Fruit fly (Drosophila melanogaster) whole organism, embryonic: ENCODE results near the gene AGO2.

ENCODE experiments used
- BEAF-32 ChIP-seq: fragments of 200-800 bp; sonication (Bioruptor generic); optimal IDR thresholded peaks from 3 replicates; lab custom pipeline; 2017; ENCODE audit warnings: missing biosample characterization, missing genetic modification characterization, mild to moderate bottlenecking, moderate library complexity, missing genetic modification reagents
- Bdp1 ChIP-seq: fragments of 200-800 bp; sonication (Bioruptor generic); optimal IDR thresholded peaks from 3 replicates; lab custom pipeline; 2016; ENCODE audit warnings: missing biosample characterization, missing genetic modification characterization
- BtbVII ChIP-seq: fragments of 200-800 bp; sonication (Bioruptor generic); optimal IDR thresholded peaks from 3 replicates; lab custom pipeline; 2017; ENCODE audit warnings: missing biosample characterization, mild to moderate bottlenecking, missing genetic modification characterization
- CG10147 ChIP-seq: fragments of 200-800 bp; sonication (Bioruptor generic); optimal IDR thresholded peaks from 2 replicates; lab custom pipeline; 2019; ENCODE audit warnings: missing biosample characterization, mild to moderate bottlenecking, missing genetic modification characterization, moderate library complexity
- CG11398 ChIP-seq: fragments of 200-800 bp; sonication (Bioruptor generic); optimal IDR thresholded peaks from 2 replicates; lab custom pipeline; 2016; ENCODE audit warnings: missing biosample characterization, missing genetic modification characterization
- CG11695 ChIP-seq: fragments of 200-800 bp; sonication (Bioruptor generic); IDR thresholded peaks from 3 replicates; pipeline ENCODE4 v1.3.6; 2022; ENCODE audit warnings: missing biosample characterization, missing genetic modification characterization
- CG11723 ChIP-seq: fragments of 200-800 bp; sonication (Bioruptor generic); optimal IDR thresholded peaks from 2 replicates; lab custom pipeline; 2017; ENCODE audit warnings: missing biosample characterization, mild to moderate bottlenecking, missing genetic modification characterization
- CG13624 ChIP-seq: fragments of 200-800 bp; sonication (Bioruptor generic); optimal IDR thresholded peaks from 2 replicates; lab custom pipeline; 2016; ENCODE audit warnings: missing biosample characterization, missing genetic modification characterization
- CG13775 ChIP-seq: fragments of 200-800 bp; sonication (Bioruptor generic); optimal IDR thresholded peaks from 3 replicates; lab custom pipeline; 2017; ENCODE audit warnings: missing biosample characterization, mild to moderate bottlenecking, missing genetic modification characterization
- CG15011 ChIP-seq: fragments of 200-800 bp; sonication (Bioruptor generic); optimal IDR thresholded peaks from 3 replicates; lab custom pipeline; 2018; ENCODE audit warnings: missing biosample characterization, mild to moderate bottlenecking, missing genetic modification characterization
- CG1529 ChIP-seq: fragments of 200-800 bp; sonication (Bioruptor generic); optimal IDR thresholded peaks from 3 replicates; lab custom pipeline; 2018; ENCODE audit warnings: missing biosample characterization, missing genetic modification characterization
- CG17328 ChIP-seq: fragments of 200-800 bp; sonication (Bioruptor generic); IDR thresholded peaks from 2 replicates; pipeline ENCODE4 v1.3.6; 2022; ENCODE audit warnings: missing biosample characterization, missing genetic modification characterization
- CG18764 ChIP-seq: fragments of 200-800 bp; sonication (Bioruptor generic); optimal IDR thresholded peaks from 3 replicates; lab custom pipeline; 2016; ENCODE audit warnings: missing biosample characterization, missing genetic modification characterization
- CG30020 ChIP-seq: fragments of 200-800 bp; optimal IDR thresholded peaks from 2 replicates; lab custom pipeline; 2019; ENCODE audit warnings: missing biosample characterization, mild to moderate bottlenecking, missing genetic modification characterization, moderate library complexity
- CG3726 ChIP-seq: fragments of 200-800 bp; sonication (Bioruptor generic); IDR thresholded peaks from 3 replicates; pipeline ENCODE4, ENCODE4 v1.3.6; 2022; ENCODE audit warnings: missing biosample characterization, missing genetic modification characterization
- CG3838 ChIP-seq: fragments of 200-800 bp; sonication (Bioruptor generic); optimal IDR thresholded peaks from 3 replicates; lab custom pipeline; 2016; ENCODE audit warnings: missing biosample characterization, missing genetic modification characterization
- CG4707 ChIP-seq: fragments of 200-800 bp; sonication (Bioruptor generic); optimal IDR thresholded peaks from 2 replicates; lab custom pipeline; 2018; ENCODE audit warnings: missing biosample characterization, mild to moderate bottlenecking, missing genetic modification characterization, moderate library complexity
- CG6654 ChIP-seq: fragments of 200-800 bp; sonication (Bioruptor generic); optimal IDR thresholded peaks from 2 replicates; lab custom pipeline; 2017; ENCODE audit warnings: missing biosample characterization, mild to moderate bottlenecking, missing genetic modification characterization
- CG7357 ChIP-seq: fragments of 200-800 bp; sonication (Bioruptor generic); IDR thresholded peaks from 3 replicates; pipeline ENCODE4 v1.3.6; 2022; ENCODE audit warnings: missing biosample characterization, missing genetic modification characterization
- CG7556 ChIP-seq: fragments of 200-800 bp; sonication (Bioruptor generic); optimal IDR thresholded peaks from 2 replicates; lab custom pipeline; 2017; ENCODE audit warnings: missing biosample characterization, mild to moderate bottlenecking, missing genetic modification characterization
- CG9932 ChIP-seq: fragments of 200-800 bp; sonication (Bioruptor generic); IDR thresholded peaks from 2 replicates; pipeline ENCODE4 v1.3.6; 2022; ENCODE audit warnings: missing biosample characterization, missing genetic modification characterization
- Dad ChIP-seq: fragments of 200-800 bp; sonication (Bioruptor generic); optimal IDR thresholded peaks from 3 replicates; lab custom pipeline; 2016; ENCODE audit warnings: missing biosample characterization, missing genetic modification characterization
- Dip3 ChIP-seq: fragments of 200-800 bp; sonication (Bioruptor generic); optimal IDR thresholded peaks from 3 replicates; lab custom pipeline; 2016; ENCODE audit warnings: missing biosample characterization, missing genetic modification characterization
- Fer3 ChIP-seq: fragments of 200-800 bp; sonication (Bioruptor generic); optimal IDR thresholded peaks from 2 replicates; lab custom pipeline; 2018; ENCODE audit warnings: missing biosample characterization, mild to moderate bottlenecking, missing genetic modification characterization, moderate library complexity
- HLH54F ChIP-seq: fragments of 200-800 bp; sonication (Bioruptor generic); optimal IDR thresholded peaks from 3 replicates; lab custom pipeline; 2016; ENCODE audit warnings: missing biosample characterization, missing genetic modification characterization
- Hey ChIP-seq: fragments of 200-800 bp; sonication (Bioruptor generic); optimal IDR thresholded peaks from 3 replicates; lab custom pipeline; 2018; ENCODE audit warnings: missing biosample characterization, mild to moderate bottlenecking, missing genetic modification characterization
- MESR4 ChIP-seq: fragments of 200-800 bp; sonication (Bioruptor generic); optimal IDR thresholded peaks from 2 replicates; lab custom pipeline; 2018; ENCODE audit warnings: missing biosample characterization, mild to moderate bottlenecking, missing genetic modification characterization, moderate library complexity
- Ssrp ChIP-seq: fragments of 200-800 bp; sonication (Bioruptor generic); optimal IDR thresholded peaks from 2 replicates; lab custom pipeline; 2018; ENCODE audit warnings: missing biosample characterization, mild to moderate bottlenecking, missing genetic modification characterization, moderate library complexity
- Trl ChIP-seq, 3 experiments: fragments of >200 bp in 2 of 3; fragments of 200-800 bp in 1 of 3; sonication (Bioruptor generic) in 1 of 3; optimal IDR thresholded peaks; 2 replicates in 1 of 3; 3 replicates in 2 of 3; lab custom pipeline; 2016 to 2017; ENCODE audit warnings: missing biosample characterization in 1 of 3, missing genetic modification characterization in 1 of 3
- amos ChIP-seq: fragments of 200-800 bp; sonication (Bioruptor generic); IDR thresholded peaks from 2 replicates; pipeline ENCODE4 v1.3.6; 2022; ENCODE audit warnings: missing biosample characterization, missing genetic modification characterization; ENCODE audit not compliant: partially characterized antibody
- ash1 ChIP-seq: fragments of 200-800 bp; sonication (Bioruptor generic); optimal IDR thresholded peaks from 2 replicates; lab custom pipeline; 2018; ENCODE audit warnings: missing biosample characterization, mild to moderate bottlenecking, missing genetic modification characterization
- bowl ChIP-seq: fragments of 200-800 bp; sonication (Bioruptor generic); IDR thresholded peaks from 2 replicates; pipeline ENCODE4 v1.3.6; 2022; ENCODE audit warnings: missing biosample characterization, missing genetic modification characterization
- cwo ChIP-seq: fragments of 200-800 bp; sonication (Bioruptor generic); optimal IDR thresholded peaks from 3 replicates; lab custom pipeline; 2017; ENCODE audit warnings: missing biosample characterization, missing genetic modification characterization, mild to moderate bottlenecking, moderate library complexity, missing genetic modification reagents
- dan ChIP-seq: fragments of 200-800 bp; sonication (Bioruptor generic); IDR thresholded peaks from 2 replicates; pipeline ENCODE4 v1.3.6; 2022; ENCODE audit warnings: missing biosample characterization, missing genetic modification characterization
- danr ChIP-seq: fragments of 200-800 bp; sonication (Bioruptor generic); IDR thresholded peaks from 2 replicates; pipeline ENCODE4 v1.3.6; 2022; ENCODE audit warnings: missing biosample characterization, missing genetic modification characterization
- dati ChIP-seq: fragments of 200-800 bp; sonication (Bioruptor generic); IDR thresholded peaks from 2 replicates; pipeline ENCODE4 v1.3.6; 2022; ENCODE audit warnings: missing biosample characterization, missing genetic modification characterization
- dm ChIP-seq: fragments of 200-800 bp; sonication (Bioruptor generic); optimal IDR thresholded peaks from 3 replicates; lab custom pipeline; 2016; ENCODE audit warnings: missing biosample characterization, missing genetic modification characterization
- exex ChIP-seq: fragments of 200-800 bp; sonication (Bioruptor generic); optimal IDR thresholded peaks from 4 replicates; lab custom pipeline; 2018; ENCODE audit warnings: missing biosample characterization, mild to moderate bottlenecking, missing genetic modification characterization, moderate library complexity
- fu2 ChIP-seq: fragments of 200-800 bp; sonication (Bioruptor generic); optimal IDR thresholded peaks from 2 replicates; lab custom pipeline; 2016; ENCODE audit warnings: missing biosample characterization, missing genetic modification characterization
- ham ChIP-seq: fragments of 200-800 bp; sonication (Bioruptor generic); IDR thresholded peaks from 2 replicates; pipeline ENCODE4 v1.3.6; 2022; ENCODE audit warnings: missing biosample characterization, missing genetic modification characterization
- hkb ChIP-seq, 2 experiments: fragments of 200-800 bp in 1 of 2; fragments of >200 bp in 1 of 2; sonication (Bioruptor generic) in 1 of 2; IDR thresholded peaks in 1 of 2; optimal IDR thresholded peaks in 1 of 2; 2 replicates each; pipeline versions ENCODE4 v1.3.6 to Lab custom; 2017 to 2022; ENCODE audit warnings: missing biosample characterization in 1 of 2, missing genetic modification characterization in 1 of 2
- kah ChIP-seq: fragments of 200-800 bp; sonication (Bioruptor generic); optimal IDR thresholded peaks from 2 replicates; lab custom pipeline; 2018; ENCODE audit warnings: missing biosample characterization, mild to moderate bottlenecking, missing genetic modification characterization
- lbe ChIP-seq: fragments of 200-800 bp; sonication (Bioruptor generic); optimal IDR thresholded peaks from 2 replicates; lab custom pipeline; 2016; ENCODE audit warnings: missing biosample characterization, mild to moderate bottlenecking, missing genetic modification characterization
- mirr ChIP-seq: fragments of 200-800 bp; sonication (Bioruptor generic); optimal IDR thresholded peaks from 3 replicates; lab custom pipeline; 2018; ENCODE audit warnings: missing biosample characterization, mild to moderate bottlenecking, missing genetic modification characterization
- oc ChIP-seq: fragments of 200-800 bp; sonication (Bioruptor generic); optimal IDR thresholded peaks from 2 replicates; lab custom pipeline; 2018; ENCODE audit warnings: missing biosample characterization, mild to moderate bottlenecking, missing genetic modification characterization, moderate library complexity
- p53 ChIP-seq: fragments of 200-800 bp; sonication (Bioruptor generic); optimal IDR thresholded peaks from 2 replicates; lab custom pipeline; 2016; ENCODE audit warnings: missing biosample characterization, missing genetic modification characterization
- pan ChIP-seq, 4 experiments: fragments of >200 bp in 3 of 4; fragments of 200-800 bp in 1 of 4; sonication (Bioruptor generic) in 1 of 4; optimal IDR thresholded peaks in 3 of 4; IDR thresholded peaks in 1 of 4; 2 replicates each; pipeline versions ENCODE4 v1.3.6 to Lab custom; 2017 to 2022; ENCODE audit warnings: missing biosample characterization in 2 of 4, missing genetic modification characterization in 2 of 4, mixed read lengths in 1 of 4
- pzg ChIP-seq: fragments of 200-800 bp; sonication (Bioruptor generic); optimal IDR thresholded peaks from 3 replicates; lab custom pipeline; 2018; ENCODE audit warnings: missing biosample characterization, mild to moderate bottlenecking, missing genetic modification characterization, moderate library complexity
- run ChIP-seq: fragments of 200-800 bp; sonication (Bioruptor generic); optimal IDR thresholded peaks from 3 replicates; lab custom pipeline; 2018; ENCODE audit warnings: missing biosample characterization, mild to moderate bottlenecking, missing genetic modification characterization
- sens ChIP-seq: fragments of 200-800 bp; sonication (Bioruptor generic); peaks from one replicate; lab custom pipeline; 2016; ENCODE audit warnings: missing biosample characterization, missing genetic modification characterization
- z ChIP-seq: fragments of 200-800 bp; sonication (Bioruptor generic); IDR thresholded peaks from 3 replicates; pipeline ENCODE4 v1.3.6; 2022; ENCODE audit warnings: missing biosample characterization, missing genetic modification characterization

Gene AGO2

DNA sequence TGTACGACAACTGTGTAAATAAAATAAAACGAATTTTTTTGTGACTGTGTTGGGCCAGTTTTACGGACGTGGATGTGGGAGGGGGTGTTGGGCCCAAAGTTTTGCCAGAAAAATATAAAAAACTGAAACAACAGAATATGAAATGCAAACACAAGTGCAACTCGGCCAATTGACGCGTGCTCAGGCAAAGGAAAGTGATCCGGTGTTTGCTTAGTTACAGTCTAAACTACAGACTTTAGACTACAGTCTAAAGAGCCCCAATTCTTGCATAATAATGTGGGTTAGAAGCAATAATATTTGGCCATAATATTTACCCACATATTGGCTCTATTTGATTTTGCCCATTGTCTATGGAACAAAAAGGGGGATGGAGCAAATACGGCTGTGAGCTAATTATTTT lies 5.1 kb upstream of the AGO2 start (continued):
- TF ChIP-seq HLH54F (GFP tag; lab: Kevin White, UChicago) (no peak), lbe (GFP tag; lab: Kevin White, UChicago) (no peak), z (GFP tag; lab: Robert Waterston, UW) (no peak), Trl (optimal IDR thresholded peaks at IDR 0.05; lab: Kevin White, UChicago) (no peak), Trl (GFP tag; optimal IDR thresholded peaks at IDR 0.05; lab: Kevin White, UChicago) (no peak), Dad (GFP tag; lab: Kevin White, UChicago) (no peak), CG4707 (no peak), fu2 (GFP tag; lab: Kevin White, UChicago) (no peak), CG13775 (GFP tag; lab: Kevin White, UChicago) (no peak), CG13624 (GFP tag; lab: Kevin White, UChicago) (no peak), CG10147 (GFP tag; lab: Kevin White, UChicago) (no peak), pzg (no peak), CG9932 (GFP tag; lab: Robert Waterston, UW) (no peak), BEAF-32 (GFP tag; lab: Kevin White, UChicago) (no peak), danr (GFP tag; lab: Robert Waterston, UW) (peak; percentile 20; the same call in 1 of the 2 replicates), CG18764 (no peak), dati (GFP tag; lab: Robert Waterston, UW) (no peak), CG30020 (no peak), CG7357 (GFP tag; lab: Robert Waterston, UW) (no peak), CG7556 (peak; percentile 23), dan (GFP tag; lab: Robert Waterston, UW) (no peak), Ssrp (tag; lab: Kevin White, UChicago) (no peak), CG11398 (GFP tag; lab: Kevin White, UChicago) (no peak), CG6654 (GFP tag; lab: Kevin White, UChicago) (no peak), hkb (optimal IDR thresholded peaks at IDR 0.05; lab: Kevin White, UChicago) (no peak), hkb (GFP tag; IDR thresholded peaks at IDR 0.05; lab: Robert Waterston, UW) (no peak), Fer3 (tag; lab: Kevin White, UChicago) (peak; percentile 48), dm (GFP tag; lab: Kevin White, UChicago) (no peak), MESR4 (GFP tag; lab: Kevin White, UChicago) (no peak), Hey (tag; lab: Kevin White, UChicago) (no peak), oc (tag; lab: Kevin White, UChicago) (no peak), cwo (GFP tag; lab: Kevin White, UChicago) (peak; percentile 32), Dip3 (GFP tag; lab: Kevin White, UChicago) (no peak), bowl (GFP tag; lab: Robert Waterston, UW) (no peak), CG15011 (peak; percentile 35), ham (no peak), pan (optimal IDR thresholded peaks at IDR 0.05; lab: Kevin White, UChicago) (no peak), pan (GFP tag; optimal IDR thresholded peaks at IDR 0.05 in 1 of 2, IDR thresholded peaks at IDR 0.05 in 1 of 2) (no peak), exex (tag; lab: Kevin White, UChicago) (peak; percentile 7), mirr (GFP tag; lab: Kevin White, UChicago) (no peak), sens (peak; percentile 74), CG3726 (GFP tag; lab: Robert Waterston, UW) (no peak), ash1 (GFP tag; lab: Kevin White, UChicago) (no peak), Bdp1 (GFP tag; lab: Kevin White, UChicago) (no peak), kah (GFP tag; lab: Kevin White, UChicago) (no peak), CG1529 (GFP tag; lab: Kevin White, UChicago) (no peak), CG11723 (GFP tag; lab: Kevin White, UChicago) (no peak), p53 (GFP tag; lab: Kevin White, UChicago) (no peak), run (tag; lab: Kevin White, UChicago) (no peak), CG11695 (GFP tag; lab: Robert Waterston, UW) (peak; percentile 30; the same call in 2 of the 3 replicates), CG3838 (no peak), BtbVII (GFP tag; lab: Kevin White, UChicago) (peak; percentile 66), CG17328 (GFP tag; lab: Robert Waterston, UW) (no peak), amos (no peak)
